Fruit fly (Drosophila melanogaster) whole organism: ENCODE data around the gene CG32388.

Experiments used
- Dll ChIP-seq: fragments of >200 bp; optimal IDR thresholded peaks from 2 replicates; lab custom pipeline; 2017
- psq ChIP-seq: fragments of >200 bp; optimal IDR thresholded peaks from 2 replicates; lab custom pipeline; 2017
- usp ChIP-seq: fragments of >200 bp; optimal IDR thresholded peaks from 2 replicates; lab custom pipeline; 2017; ENCODE audit warnings: missing biosample characterization, missing genetic modification characterization, mixed read lengths

DNA sequence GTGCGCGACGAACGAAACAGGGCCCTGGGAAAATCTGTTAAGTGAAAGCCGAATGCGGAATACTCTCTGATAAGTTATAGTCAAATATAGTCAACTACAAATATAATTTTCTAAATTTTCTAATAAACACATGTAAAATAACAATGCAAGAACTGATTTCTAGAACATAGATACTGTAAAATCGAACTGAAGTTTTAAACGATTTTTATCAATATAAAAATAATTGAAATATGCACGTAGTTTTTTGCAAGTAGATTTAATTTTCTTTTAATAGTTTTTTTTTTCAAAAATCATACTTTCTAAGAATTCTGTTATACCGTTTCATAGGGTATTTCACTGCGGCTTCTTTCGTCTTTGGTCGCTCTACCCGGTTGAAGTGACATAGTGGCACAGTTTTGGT lies 24.0 kb upstream of the CG32388 start:
- TF ChIP-seq psq (lab: Kevin White, UChicago) = no peak
- TF ChIP-seq usp = no peak
- no peak for TF ChIP-seq Dll
